Worm (Caenorhabditis elegans): ENCODE measurements around the gene sars-2.

sars-2 gene

DNA sequence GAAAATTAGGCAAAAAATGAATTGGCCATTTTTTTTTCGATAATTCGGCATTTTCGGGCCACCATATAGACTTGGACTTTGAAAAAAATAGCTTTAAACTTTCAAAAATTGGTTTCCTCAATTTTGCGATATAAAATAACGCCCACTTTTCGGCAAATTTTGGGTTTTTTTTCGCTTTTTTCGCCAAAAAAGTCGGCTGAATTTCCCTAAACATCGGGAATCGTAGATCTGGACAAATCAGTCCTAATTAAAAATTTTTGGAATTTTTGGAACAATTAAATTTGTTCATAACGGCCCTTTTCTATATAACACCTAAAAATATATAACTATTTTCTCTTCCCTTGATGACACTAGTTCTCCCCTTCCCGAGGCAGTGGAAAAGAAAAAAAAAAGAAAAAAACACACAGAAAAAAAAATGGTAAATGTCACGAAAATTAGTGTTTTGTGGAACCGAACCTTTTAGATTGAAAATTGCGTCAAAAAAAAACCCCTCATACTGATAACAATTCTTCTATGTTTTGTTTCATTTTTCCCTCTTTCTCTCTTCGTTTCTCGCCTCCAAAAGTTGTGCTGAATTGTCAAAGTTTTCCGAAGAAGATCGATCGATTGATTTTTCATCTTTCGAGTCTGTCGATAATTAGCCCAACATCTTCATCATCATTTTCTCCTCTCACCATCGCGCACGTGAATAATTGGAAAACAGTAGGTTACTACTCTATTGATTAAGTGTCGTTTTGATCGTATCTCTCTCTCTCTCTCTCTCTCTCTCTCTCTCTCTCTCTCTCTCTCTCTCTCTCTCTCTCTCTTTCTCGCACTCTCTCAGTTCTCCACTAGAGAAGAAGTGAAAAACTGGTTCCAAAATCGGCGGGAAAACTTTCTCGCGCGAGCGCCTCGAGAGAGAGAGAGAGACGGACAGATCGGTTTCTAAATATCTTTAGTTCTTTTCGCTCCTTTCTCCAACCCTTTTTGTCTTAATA lies 43.2 kb downstream of the sars-2 start, which contains the start of gene Y24D9A.6:
Y24D9A.6 (minus strand) TSS at position 51 of the 977 bp plus-strand sequence.
- TF ChIP-seq dao-5 (tag; optimal IDR thresholded peaks at IDR 0.05): no peak
- TF ChIP-seq him-1 (tag; optimal IDR thresholded peaks at IDR 0.05): no peak
- TF ChIP-seq W03F9.2 (tag; optimal IDR thresholded peaks at IDR 0.05): no peak

DNA sequence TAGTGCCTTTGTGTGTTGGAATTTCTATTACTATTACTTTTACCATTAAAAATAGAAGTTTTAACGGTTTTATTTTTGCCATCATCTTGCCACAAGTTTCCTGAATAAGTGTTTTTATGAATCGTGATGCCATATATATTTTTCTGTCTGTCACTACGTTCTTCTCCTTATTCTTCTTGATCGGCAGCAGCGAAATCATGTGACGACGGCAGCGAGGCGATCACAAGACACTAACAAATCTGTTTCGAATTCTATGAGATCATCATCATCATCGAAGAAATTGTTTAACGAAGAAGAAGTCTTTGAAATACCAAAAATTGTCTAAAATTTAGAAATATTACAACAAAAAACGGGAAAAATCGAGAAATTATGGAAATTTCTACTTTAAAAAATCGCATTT lies 45.0 kb downstream of the sars-2 start:
- TF ChIP-seq dao-5 (tag; optimal IDR thresholded peaks at IDR 0.05): no peak
- TF ChIP-seq him-1 (tag; optimal IDR thresholded peaks at IDR 0.05): no peak
- TF ChIP-seq W03F9.2 (tag; optimal IDR thresholded peaks at IDR 0.05): no peak

DNA sequence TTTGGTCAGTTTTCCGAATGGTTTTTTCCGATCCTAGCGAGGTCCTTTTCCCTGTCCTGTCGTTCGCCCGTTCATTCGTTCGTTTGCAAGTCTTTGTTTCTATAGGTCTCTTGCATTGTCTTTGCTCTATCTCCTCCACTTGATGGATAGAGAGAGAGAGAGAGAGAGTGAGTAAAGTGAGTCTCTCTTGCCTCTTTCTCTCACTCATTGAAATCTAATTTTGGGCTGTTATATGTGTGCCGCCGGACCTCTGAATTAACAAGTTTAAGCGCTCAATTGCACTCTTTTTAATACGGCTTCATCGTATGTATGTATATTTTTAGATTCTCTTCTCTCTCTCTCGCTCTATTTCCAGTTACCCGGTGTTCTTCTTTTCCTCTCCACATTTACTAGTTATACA lies 46.4 kb downstream of the sars-2 start:
- TF ChIP-seq W03F9.2 (tag; optimal IDR thresholded peaks at IDR 0.05) (no peak), him-1 (tag; optimal IDR thresholded peaks at IDR 0.05) (no peak), dao-5 (tag; optimal IDR thresholded peaks at IDR 0.05) (no peak)

DNA sequence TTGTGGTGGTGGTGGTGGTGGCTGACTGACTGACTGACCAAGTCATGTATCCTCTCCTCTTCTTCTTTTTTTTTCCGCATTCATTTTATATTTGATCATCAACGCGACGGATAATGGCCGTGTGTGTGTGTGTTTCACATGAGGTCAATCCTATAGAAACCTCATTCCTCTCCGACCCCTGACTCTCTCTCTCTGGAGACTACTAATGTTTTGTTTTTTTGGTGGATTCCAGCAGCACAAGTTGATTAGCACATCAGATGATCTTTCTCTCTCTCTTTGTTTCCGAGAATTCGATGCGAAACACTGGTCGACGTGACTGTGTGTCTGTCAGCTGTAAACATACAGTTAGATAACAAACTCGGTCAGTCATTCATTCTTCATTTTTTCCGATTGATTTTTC lies 47.7 kb downstream of the sars-2 start, which contains the start of gene Y24D9A.7:
Y24D9A.7 (minus strand) TSS at position 46 of the 400 bp plus-strand sequence.
- TF ChIP-seq him-1 (tag; optimal IDR thresholded peaks at IDR 0.05): no peak
- TF ChIP-seq dao-5 (tag; optimal IDR thresholded peaks at IDR 0.05): no peak
- no peak for TF ChIP-seq W03F9.2 (tag; optimal IDR thresholded peaks at IDR 0.05)

DNA sequence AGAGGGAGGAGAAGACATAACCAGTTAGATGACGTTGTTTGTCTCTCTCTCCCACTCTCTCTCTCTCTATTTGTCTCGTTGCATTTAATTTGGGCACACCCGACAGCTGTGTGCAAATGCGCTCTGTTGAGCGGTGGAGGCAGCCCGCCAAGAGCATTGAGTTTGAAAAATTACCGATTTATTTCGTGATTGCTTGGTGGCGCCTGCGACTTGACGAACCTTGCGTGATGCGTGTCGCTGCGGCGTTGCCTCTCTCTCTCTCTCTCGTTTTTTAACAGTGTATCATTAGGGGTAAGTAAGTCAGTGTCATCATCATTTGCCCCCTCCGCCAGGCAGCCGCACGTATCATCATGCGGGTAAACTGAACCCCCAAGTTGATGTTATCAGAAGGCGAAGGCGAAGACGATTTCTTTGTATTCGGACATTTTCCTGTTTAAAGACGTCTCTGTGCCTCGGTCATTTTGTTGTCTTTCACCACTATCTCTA lies 48.7 kb downstream of the sars-2 start:
- TF ChIP-seq W03F9.2 (tag; optimal IDR thresholded peaks at IDR 0.05) (no peak), him-1 (tag; optimal IDR thresholded peaks at IDR 0.05) (peak; percentile 24)

DNA sequence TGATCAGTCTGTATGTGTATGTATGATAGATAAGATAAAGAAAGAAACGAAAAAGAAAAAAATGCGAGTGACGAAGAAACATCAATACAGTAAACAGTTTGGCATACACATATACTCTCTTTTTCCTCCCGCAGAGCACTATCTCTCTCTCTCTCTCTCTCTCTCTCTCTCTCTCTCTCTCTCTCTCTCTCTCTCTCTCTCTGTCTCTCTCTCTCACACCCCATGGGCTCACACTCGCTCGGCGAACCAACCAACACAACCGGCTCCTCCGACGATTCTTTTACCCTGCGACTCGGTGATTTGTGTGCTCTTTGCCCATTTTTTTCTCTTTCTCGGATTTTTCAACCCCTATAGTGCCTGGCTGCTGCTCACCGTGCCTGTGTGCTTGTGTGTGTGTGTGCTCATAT lies 49.6 kb downstream of the sars-2 start:
- no peak for TF ChIP-seq him-1 (tag; optimal IDR thresholded peaks at IDR 0.05)
- TF ChIP-seq W03F9.2 (tag; optimal IDR thresholded peaks at IDR 0.05): no peak
- TF ChIP-seq dao-5 (tag; optimal IDR thresholded peaks at IDR 0.05): no peak

DNA sequence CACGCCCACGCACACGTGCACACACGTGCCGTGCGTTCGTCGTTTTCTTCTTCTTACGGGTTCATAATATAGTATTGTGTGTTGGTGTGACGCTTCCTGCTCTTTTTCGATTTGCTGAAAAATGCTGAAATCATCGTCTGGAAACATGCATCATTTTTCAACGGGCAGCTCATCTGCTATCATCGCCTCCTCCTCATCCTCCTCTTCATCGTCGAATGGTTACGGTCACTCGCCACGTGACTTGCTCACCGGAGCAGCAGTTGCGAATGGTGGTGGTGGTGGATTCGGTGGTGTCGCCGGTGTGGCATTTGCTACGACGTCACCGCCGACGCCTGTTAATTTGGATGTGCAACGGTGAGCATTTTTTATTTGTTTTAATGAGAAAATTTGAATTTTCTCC lies 51.3 kb downstream of the sars-2 start:
- TF ChIP-seq dao-5 (tag; optimal IDR thresholded peaks at IDR 0.05): no peak
- no peak for TF ChIP-seq W03F9.2 (tag; optimal IDR thresholded peaks at IDR 0.05)
